Worm (Caenorhabditis elegans): ENCODE measurements around the gene znf-593.

znf-593 gene

ce11 chrIII:11870009-11870408 lies 48.5 kb downstream of the znf-593 start (continued):
- TF ChIP-seq skn-1 (tag; optimal IDR thresholded peaks at IDR 0.05) (no peak), pha-4 (GFP tag; IDR thresholded peaks at IDR 0.05) (peak; percentile 67), pha-4 (tag; optimal IDR thresholded peaks at IDR 0.05) (peak; percentile 96), lin-38 (GFP tag; IDR thresholded peaks at IDR 0.05) (peak; percentile 74), zfp-3 (GFP tag; conservative IDR thresholded peaks at IDR 0.05) (no peak), gei-8 (GFP tag; optimal IDR thresholded peaks at IDR 0.05) (peak; percentile 14), mdl-1 (tag; optimal IDR thresholded peaks at IDR 0.05) (peak in 1 of 2 experiments; percentile 74), ces-1 (GFP tag; optimal IDR thresholded peaks at IDR 0.05) (no peak), Y5F2A.4 (GFP tag; optimal IDR thresholded peaks at IDR 0.05) (no peak), dmd-9 (GFP tag; IDR thresholded peaks at IDR 0.05) (0 out of 2 replicates have a peak, but pooled peaks have one; percentile 38), mes-2 (tag; optimal IDR thresholded peaks at IDR 0.05; ENCODE audit: poor library complexity, severe bottlenecking) (peak; percentile 97), aly-2 (tag; optimal IDR thresholded peaks at IDR 0.05) (no peak), nhr-28 (tag; optimal IDR thresholded peaks at IDR 0.05) (peak; percentile 85), lir-3 (tag; optimal IDR thresholded peaks at IDR 0.05) (no peak), nhr-10 (tag; optimal IDR thresholded peaks at IDR 0.05) (no peak), mxl-2 (GFP tag; conservative IDR thresholded peaks at IDR 0.05) (no peak), nhr-48 (tag; optimal IDR thresholded peaks at IDR 0.05) (peak; percentile 25), spr-3 (GFP tag; optimal IDR thresholded peaks at IDR 0.05) (peak; percentile 43), ctbp-1 (GFP tag; IDR thresholded peaks at IDR 0.05) (0 out of 2 replicates have a peak, but pooled peaks have one; percentile 35), nhr-111 (GFP tag; optimal IDR thresholded peaks at IDR 0.05) (no peak), dve-1 (tag; optimal IDR thresholded peaks at IDR 0.05; ENCODE audit: insufficient read depth) (peak; percentile 91), F44E2.7 (GFP tag; IDR thresholded peaks at IDR 0.05) (no peak), lim-7 (GFP tag; IDR thresholded peaks at IDR 0.05) (no peak), sdz-12 (GFP tag; optimal IDR thresholded peaks at IDR 0.05) (no peak), fkh-10 (GFP tag; optimal IDR thresholded peaks at IDR 0.05) (peak; percentile 58), ama-1 (optimal IDR thresholded peaks at IDR 0.05) (no peak), madf-5 (GFP tag; IDR thresholded peaks at IDR 0.05) (no peak), ztf-7 (tag; optimal IDR thresholded peaks at IDR 0.05) (no peak), F26F4.8 (GFP tag; conservative IDR thresholded peaks at IDR 0.05) (no peak), pqm-1 (tag; optimal IDR thresholded peaks at IDR 0.05) (peak; percentile 27), T26A8.4 (GFP tag; IDR thresholded peaks at IDR 0.05) (peak; percentile 56; the same call in 1 of the 2 replicates), dpl-1 (GFP tag; optimal IDR thresholded peaks at IDR 0.05) (peak; percentile 75), F49E8.2 (tag; optimal IDR thresholded peaks at IDR 0.05; ENCODE audit: borderline replicate concordance) (no peak), lsy-2 (tag; optimal IDR thresholded peaks at IDR 0.05) (peak; percentile 72 to 91), daf-16 (GFP tag; optimal IDR thresholded peaks at IDR 0.05) (peak; percentile 40 to 88), daf-16 (tag; optimal IDR thresholded peaks at IDR 0.05) (peak; percentile 99), tra-1 (GFP tag; IDR thresholded peaks at IDR 0.05) (peak; percentile 55; the same call in 1 of the 2 replicates), madf-9 (GFP tag; conservative IDR thresholded peaks at IDR 0.05) (peak; percentile 65), hif-1 (tag; optimal IDR thresholded peaks at IDR 0.05) (peak in 1 of 2 experiments; percentile 90), ceh-44 (GFP tag; IDR thresholded peaks at IDR 0.05) (peak; percentile 79; the same call in 1 of the 2 replicates), nhr-6 (tag; optimal IDR thresholded peaks at IDR 0.05) (peak; percentile 91), ZK546.5 (tag; optimal IDR thresholded peaks at IDR 0.05) (no peak), F37D6.2 (tag; optimal IDR thresholded peaks at IDR 0.05) (peak; percentile 60), mxl-3 (GFP tag; optimal IDR thresholded peaks at IDR 0.05) (peak; percentile 85), hlh-11 (tag; optimal IDR thresholded peaks at IDR 0.05) (peak; percentile 87), mdt-29 (GFP tag; IDR thresholded peaks at IDR 0.05) (no peak), unc-62 (GFP tag; optimal IDR thresholded peaks at IDR 0.05 in 1 of 2) (peak in 1 of 2 experiments; percentile 48), unc-62 (tag; optimal IDR thresholded peaks at IDR 0.05) (no peak), jun-1 (tag; optimal IDR thresholded peaks at IDR 0.05) (peak; percentile 9), nhr-102 (tag; optimal IDR thresholded peaks at IDR 0.05) (peak; percentile 34), aha-1 (tag) (no peak), hmg-1.1 (GFP tag; IDR thresholded peaks at IDR 0.05) (peak; percentile 86)
